Fruit fly (Drosophila melanogaster): ENCODE measurements around the gene sqz.

The sqz gene

DNA sequence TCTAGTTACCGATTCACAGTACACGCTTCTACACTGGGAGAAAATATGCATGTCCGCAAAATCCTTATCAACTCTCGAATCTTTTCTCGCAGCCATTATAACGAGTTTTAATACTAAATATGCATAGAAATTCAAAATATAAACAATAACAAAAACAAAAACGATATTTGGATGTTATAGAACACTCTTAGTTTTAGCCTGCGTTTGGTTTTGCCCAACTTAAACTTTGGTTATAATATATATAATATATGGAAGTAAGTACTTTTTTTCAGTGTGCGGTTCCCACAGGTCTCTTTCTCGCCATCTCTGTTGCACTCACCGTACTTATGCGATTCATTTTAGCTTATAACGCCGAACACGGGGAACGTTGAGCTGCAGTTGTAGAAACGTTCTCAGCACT lies 47.8 kb downstream of the sqz start, which contains the start of gene cry (continued):
- no peak for TF ChIP-seq slbo (GFP tag; IDR thresholded peaks at IDR 0.05)
- TF ChIP-seq CG10979 (tag; optimal IDR thresholded peaks at IDR 0.05), result peak; percentile 84
- TF ChIP-seq ase (GFP tag; IDR thresholded peaks at IDR 0.05), result no peak
- no peak for TF ChIP-seq MESR4 (GFP tag; optimal IDR thresholded peaks at IDR 0.05)
- TF ChIP-seq tup (GFP tag; optimal IDR thresholded peaks at IDR 0.05), result no peak
- TF ChIP-seq CG31441 (GFP tag; IDR thresholded peaks at IDR 0.05), result peak; percentile 77; the same call in 1 of the 2 replicates
- peak; percentile 41; the same call in 1 of the 2 replicates for TF ChIP-seq sisA (GFP tag; IDR thresholded peaks at IDR 0.05)
- TF ChIP-seq Lpt (GFP tag; optimal IDR thresholded peaks at IDR 0.05), result no peak
- TF ChIP-seq CG3163 (GFP tag; optimal IDR thresholded peaks at IDR 0.05), result no peak
- no peak for TF ChIP-seq hth (optimal IDR thresholded peaks at IDR 0.05)
- TF ChIP-seq trem (tag; optimal IDR thresholded peaks at IDR 0.05), result peak; percentile 63
- 0 out of 2 replicates have a peak, but pooled peaks have one; percentile 12 for TF ChIP-seq danr (GFP tag; IDR thresholded peaks at IDR 0.05)
- TF ChIP-seq NFAT (GFP tag; IDR thresholded peaks at IDR 0.05), result no peak
- TF ChIP-seq YL-1 (GFP tag; optimal IDR thresholded peaks at IDR 0.05), result no peak
- TF ChIP-seq CoRest (tag; optimal IDR thresholded peaks at IDR 0.05), result peak; percentile 76
- TF ChIP-seq jumu (GFP tag; optimal IDR thresholded peaks at IDR 0.05), result no peak
- TF ChIP-seq jing (GFP tag; optimal IDR thresholded peaks at IDR 0.05), result peak; percentile 25
- no peak for TF ChIP-seq CG31365 (tag; optimal IDR thresholded peaks at IDR 0.05)
- TF ChIP-seq Adf1 (GFP tag; IDR thresholded peaks at IDR 0.05), result no peak
- TF ChIP-seq scrt (GFP tag; optimal IDR thresholded peaks at IDR 0.05), result no peak
- TF ChIP-seq fd64A (GFP tag; optimal IDR thresholded peaks at IDR 0.05), result no peak
- TF ChIP-seq cato (GFP tag; optimal IDR thresholded peaks at IDR 0.05; ENCODE audit: borderline replicate concordance), result no peak
- TF ChIP-seq mld (GFP tag; IDR thresholded peaks at IDR 0.05; ENCODE audit: partially characterized antibody), result no peak
- no peak for TF ChIP-seq CG4282 (GFP tag; optimal IDR thresholded peaks at IDR 0.05)
- TF ChIP-seq CG17829 (tag; optimal IDR thresholded peaks at IDR 0.05), result peak; percentile 55
- no peak for TF ChIP-seq gt (GFP tag; IDR thresholded peaks at IDR 0.05)
- TF ChIP-seq ERR (GFP tag; optimal IDR thresholded peaks at IDR 0.05), result no peak
- no peak for TF ChIP-seq CG4328 (GFP tag; optimal IDR thresholded peaks at IDR 0.05)
- TF ChIP-seq Xrp1 (GFP tag; IDR thresholded peaks at IDR 0.05), result peak; percentile 70; the same call in 1 of the 2 replicates
- no peak for TF ChIP-seq pnt (GFP tag; optimal IDR thresholded peaks at IDR 0.05)
- no peak for TF ChIP-seq schlank (tag; optimal IDR thresholded peaks at IDR 0.05)
- no peak for TF ChIP-seq sug (tag; optimal IDR thresholded peaks at IDR 0.05)
- TF ChIP-seq prd (optimal IDR thresholded peaks at IDR 0.05), result no peak
- TF ChIP-seq prd (GFP tag; IDR thresholded peaks at IDR 0.05), result no peak
- TF ChIP-seq kah (GFP tag; optimal IDR thresholded peaks at IDR 0.05), result peak; percentile 14
- no peak for TF ChIP-seq CG6683 (GFP tag; optimal IDR thresholded peaks at IDR 0.05)
- no peak for TF ChIP-seq sc (optimal IDR thresholded peaks at IDR 0.05)
- peak; percentile 67 for TF ChIP-seq sc (GFP tag; optimal IDR thresholded peaks at IDR 0.05)
- TF ChIP-seq CG1603 (tag; optimal IDR thresholded peaks at IDR 0.05), result peak; percentile 43
- peak; percentile 85 for TF ChIP-seq phol (tag; optimal IDR thresholded peaks at IDR 0.05)
- peak; percentile 26; the same call in 1 of the 2 replicates for TF ChIP-seq CG32767 (GFP tag; IDR thresholded peaks at IDR 0.05)
- no peak for TF ChIP-seq zfh2 (GFP tag; optimal IDR thresholded peaks at IDR 0.05)
- TF ChIP-seq TFAM (GFP tag; optimal IDR thresholded peaks at IDR 0.05), result no peak
- TF ChIP-seq CG9876 (GFP tag; optimal IDR thresholded peaks at IDR 0.05), result no peak
- TF ChIP-seq chif (GFP tag; optimal IDR thresholded peaks at IDR 0.05), result peak in 1 of 2 experiments; percentile 16
- TF ChIP-seq CG14710 (tag; optimal IDR thresholded peaks at IDR 0.05), result peak; percentile 64
- TF ChIP-seq CG2116 (GFP tag; optimal IDR thresholded peaks at IDR 0.05), result no peak
- no peak for TF ChIP-seq HmgZ (tag; optimal IDR thresholded peaks at IDR 0.05)
- TF ChIP-seq Ets97D (GFP tag; optimal IDR thresholded peaks at IDR 0.05), result no peak
- TF ChIP-seq otp (GFP tag; IDR thresholded peaks at IDR 0.05), result no peak
- TF ChIP-seq Six4 (GFP tag; optimal IDR thresholded peaks at IDR 0.05), result peak; percentile 9
- no peak for TF ChIP-seq gce (GFP tag; IDR thresholded peaks at IDR 0.05)
- TF ChIP-seq zen2 (GFP tag; IDR thresholded peaks at IDR 0.05; ENCODE audit: partially characterized antibody), result no peak

All from whole organism, embryonic.